Worm (Caenorhabditis elegans) whole organism, young adult: ENCODE data around the gene rei-2.

ENCODE experiments used
- F57A8.1 ChIP-seq: fragments of 200-800 bp; sonication (Bioruptor generic); optimal IDR thresholded peaks from 2 replicates; lab custom pipeline; 2018; ENCODE audit warnings: mild to moderate bottlenecking, missing genetic modification characterization, moderate library complexity, missing compliant biosample characterization
- Y53G8AR.9 ChIP-seq: fragments of 200-800 bp; sonication (Bioruptor generic); conservative IDR thresholded peaks from 2 replicates; pipeline ENCODE4 v1.3.6; 2022; ENCODE audit warnings: missing genetic modification reagents, missing genetic modification characterization, missing compliant biosample characterization
- Y95B8A.8 ChIP-seq: fragments of 200-800 bp; sonication (Bioruptor generic); IDR thresholded peaks from 2 replicates; pipeline ENCODE4 v1.3.6; 2022; ENCODE audit warnings: missing genetic modification reagents, missing genetic modification characterization, missing compliant biosample characterization
- akir-1 ChIP-seq: fragments of 200-800 bp; sonication (Bioruptor generic); optimal IDR thresholded peaks from 2 replicates; lab custom pipeline; 2018; ENCODE audit warnings: mild to moderate bottlenecking, missing genetic modification characterization, moderate library complexity, missing compliant biosample characterization
- ceh-100 ChIP-seq: fragments of 200-800 bp; sonication (Bioruptor generic); IDR thresholded peaks from 2 replicates; pipeline ENCODE4 v1.3.6; 2022; ENCODE audit warnings: missing genetic modification reagents, missing genetic modification characterization, missing compliant biosample characterization
- dpl-1 ChIP-seq: fragments of 150-350 bp; optimal IDR thresholded peaks from 2 replicates; lab custom pipeline; 2014; ENCODE audit warnings: missing biosample characterization, missing genetic modification reagents, missing genetic modification characterization
- ets-4 ChIP-seq: fragments of 200-800 bp; sonication (Bioruptor generic); optimal IDR thresholded peaks from 2 replicates; lab custom pipeline; 2018; ENCODE audit warnings: mild to moderate bottlenecking, missing genetic modification characterization, missing compliant biosample characterization
- lsl-1 ChIP-seq: fragments of 200-800 bp; sonication (Bioruptor generic); optimal IDR thresholded peaks from 2 replicates; lab custom pipeline; 2018; ENCODE audit warnings: mild to moderate bottlenecking, missing genetic modification characterization, moderate library complexity, missing compliant biosample characterization
- madf-8 ChIP-seq: fragments of 200-800 bp; sonication (Bioruptor generic); conservative IDR thresholded peaks from 2 replicates; pipeline ENCODE4 v1.3.6; 2022; ENCODE audit warnings: missing genetic modification reagents, missing genetic modification characterization, missing compliant biosample characterization
- nhr-90 ChIP-seq: sonication (generic microtip); optimal IDR thresholded peaks from 2 replicates; lab custom pipeline; 2016; ENCODE audit warnings: missing genotype, mild to moderate bottlenecking, missing genetic modification characterization, missing compliant biosample characterization
- pha-4 ChIP-seq: fragments of 150-350 bp; sonication (generic microtip); optimal IDR thresholded peaks from 2 replicates; lab custom pipeline; 2014; ENCODE audit warnings: missing biosample characterization, missing genetic modification reagents, missing genetic modification characterization
- sptf-2 ChIP-seq: fragments of 200-800 bp; sonication (Bioruptor generic); optimal IDR thresholded peaks from 2 replicates; lab custom pipeline; 2018; ENCODE audit warnings: mild to moderate bottlenecking, missing genetic modification characterization, missing compliant biosample characterization
- tbx-9 ChIP-seq: sonication (generic microtip); optimal IDR thresholded peaks from 2 replicates; lab custom pipeline; 2016; ENCODE audit warnings: borderline replicate concordance, missing genetic modification characterization, inconsistent platforms, missing compliant biosample characterization
- xnd-1 ChIP-seq: sonication (generic microtip); optimal IDR thresholded peaks from 2 replicates; lab custom pipeline; 2016; ENCODE audit warnings: missing genotype, missing genetic modification reagents, missing genetic modification characterization, missing compliant biosample characterization

ce11 chrX:1062403-1063073, 25.4 kb downstream of the rei-2 start, which contains the start of gene unc-1:
- TF ChIP-seq ceh-100 (no peak), xnd-1 (no peak), Y53G8AR.9 (GFP tag; lab: Robert Waterston, UW) (no peak), lsl-1 (GFP tag; lab: Kevin White, UChicago) (no peak), nhr-90 (tag; lab: Kevin White, UChicago) (no peak), ets-4 (GFP tag; lab: Kevin White, UChicago) (no peak), akir-1 (no peak), dpl-1 (GFP tag; lab: Kevin White, UChicago) (no peak), pha-4 (tag; lab: Kevin White, UChicago) (no peak), tbx-9 (tag; lab: Kevin White, UChicago) (no peak), F57A8.1 (GFP tag; lab: Kevin White, UChicago) (no peak), madf-8 (GFP tag; lab: Robert Waterston, UW) (no peak), sptf-2 (GFP tag; lab: Kevin White, UChicago) (no peak), Y95B8A.8 (GFP tag; lab: Robert Waterston, UW) (no peak)
